Fruit fly (Drosophila melanogaster) S2 (cell line): ENCODE results near the gene TwdlS.

ENCODE experiments used
- CG8478 ChIP-seq: fragments of >200 bp; optimal IDR thresholded peaks from 2 replicates; lab custom pipeline; 2018
- CTCF ChIP-seq, 2 experiments: fragments of >200 bp; optimal IDR thresholded peaks; 2 replicates each; lab custom pipeline; 2018

- TF ChIP-seq CG8478 (no peak), CTCF (optimal IDR thresholded peaks at IDR 0.05; lab: Kevin White, UChicago) (no peak)
Measured at dm6 chr3R:26655416-26655945, 19.0 kb downstream of the TwdlS start.
